Fruit fly (Drosophila melanogaster) whole organism, embryonic: ENCODE data around the gene CG13837.

Source experiments
- Awh ChIP-seq: fragments of 200-800 bp; sonication (Bioruptor generic); IDR thresholded peaks from 2 replicates; pipeline ENCODE4, ENCODE4 v1.3.6; 2022; ENCODE audit warnings: missing biosample characterization, missing genetic modification characterization
- CG10979 ChIP-seq: fragments of 200-800 bp; sonication (Bioruptor generic); optimal IDR thresholded peaks from 2 replicates; lab custom pipeline; 2018; ENCODE audit warnings: missing biosample characterization, mild to moderate bottlenecking, missing genetic modification characterization, moderate library complexity
- CG11247 ChIP-seq: fragments of 200-800 bp; sonication (Bioruptor generic); IDR thresholded peaks from 2 replicates; pipeline ENCODE4 v1.3.6; 2022; ENCODE audit warnings: missing biosample characterization, missing genetic modification characterization
- CG11398 ChIP-seq: fragments of 200-800 bp; sonication (Bioruptor generic); optimal IDR thresholded peaks from 2 replicates; lab custom pipeline; 2016; ENCODE audit warnings: missing biosample characterization, missing genetic modification characterization
- CG12104 ChIP-seq: fragments of 200-800 bp; sonication (Bioruptor generic); optimal IDR thresholded peaks from 3 replicates; lab custom pipeline; 2016; ENCODE audit warnings: missing biosample characterization, missing genetic modification characterization
- CG12155 ChIP-seq: fragments of 200-800 bp; sonication (Bioruptor generic); optimal IDR thresholded peaks from 3 replicates; lab custom pipeline; 2016; ENCODE audit warnings: missing biosample characterization, missing genetic modification characterization
- CG12236 ChIP-seq: fragments of 200-800 bp; sonication (Bioruptor generic); optimal IDR thresholded peaks from 2 replicates; lab custom pipeline; 2016; ENCODE audit warnings: missing biosample characterization, missing genetic modification characterization
- CG12769 ChIP-seq: fragments of 200-800 bp; sonication (Bioruptor generic); optimal IDR thresholded peaks from 2 replicates; lab custom pipeline; 2019; ENCODE audit warnings: missing biosample characterization, mild to moderate bottlenecking, missing genetic modification characterization, moderate library complexity
- CG13424 ChIP-seq: fragments of 200-800 bp; sonication (Bioruptor generic); optimal IDR thresholded peaks from 2 replicates; lab custom pipeline; 2019; ENCODE audit warnings: missing biosample characterization, mild to moderate bottlenecking, missing genetic modification characterization, moderate library complexity
- CG14014 ChIP-seq: fragments of 200-800 bp; sonication (Bioruptor generic); IDR thresholded peaks from 2 replicates; pipeline ENCODE4 v1.3.6; 2022; ENCODE audit warnings: missing biosample characterization, missing genetic modification characterization
- CG14050 ChIP-seq: fragments of 200-800 bp; sonication (Bioruptor generic); IDR thresholded peaks from 3 replicates; pipeline ENCODE4 v1.3.6; 2022; ENCODE audit warnings: missing biosample characterization, missing genetic modification characterization
- CG1602 ChIP-seq: fragments of 200-800 bp; sonication (Bioruptor generic); optimal IDR thresholded peaks from 3 replicates; lab custom pipeline; 2016; ENCODE audit warnings: missing biosample characterization, missing genetic modification characterization
- CG16815 ChIP-seq: fragments of 200-800 bp; sonication (Bioruptor generic); optimal IDR thresholded peaks from 3 replicates; lab custom pipeline; 2017; ENCODE audit warnings: missing biosample characterization, mild to moderate bottlenecking, missing genetic modification characterization
- CG17912 ChIP-seq: fragments of 200-800 bp; sonication (Bioruptor generic); optimal IDR thresholded peaks from 2 replicates; lab custom pipeline; 2018; ENCODE audit warnings: missing biosample characterization, mild to moderate bottlenecking, missing genetic modification characterization
- CG18262 ChIP-seq: fragments of 200-800 bp; optimal IDR thresholded peaks from 3 replicates; lab custom pipeline; 2019; ENCODE audit warnings: missing biosample characterization, mild to moderate bottlenecking, missing genetic modification characterization, moderate library complexity
- CG2712 ChIP-seq: fragments of 200-800 bp; optimal IDR thresholded peaks from 3 replicates; lab custom pipeline; 2019; ENCODE audit warnings: missing biosample characterization, mild to moderate bottlenecking, missing genetic modification characterization, moderate library complexity
- CG32767 ChIP-seq: fragments of 200-800 bp; sonication (Bioruptor generic); IDR thresholded peaks from 2 replicates; pipeline ENCODE4 v1.3.6; 2022; ENCODE audit warnings: missing biosample characterization, missing genetic modification characterization
- CG32772 ChIP-seq: fragments of 200-800 bp; sonication (Bioruptor generic); IDR thresholded peaks from 2 replicates; pipeline ENCODE4 v1.3.6; 2022; ENCODE audit warnings: missing biosample characterization, missing genetic modification characterization
- CG4360 ChIP-seq: fragments of 200-800 bp; sonication (Bioruptor generic); IDR thresholded peaks from 2 replicates; pipeline ENCODE4 v1.3.6; 2022; ENCODE audit warnings: missing biosample characterization, missing genetic modification characterization
- CG6683 ChIP-seq: fragments of 200-800 bp; sonication (Bioruptor generic); optimal IDR thresholded peaks from 2 replicates; lab custom pipeline; 2017; ENCODE audit warnings: missing biosample characterization, mild to moderate bottlenecking, missing genetic modification characterization, missing genetic modification reagents
- CG8089 ChIP-seq: fragments of 200-800 bp; sonication (Bioruptor generic); optimal IDR thresholded peaks from 3 replicates; lab custom pipeline; 2016; ENCODE audit warnings: missing biosample characterization, missing genetic modification characterization
- CG8765 ChIP-seq: fragments of 200-800 bp; sonication (Bioruptor generic); IDR thresholded peaks from 2 replicates; pipeline ENCODE4 v1.3.6; 2022; ENCODE audit warnings: missing biosample characterization, missing genetic modification characterization
- CG9609 ChIP-seq: fragments of 200-800 bp; sonication (Bioruptor generic); optimal IDR thresholded peaks from 3 replicates; lab custom pipeline; 2016; ENCODE audit warnings: missing biosample characterization, missing genetic modification characterization
- D19A ChIP-seq: fragments of 200-800 bp; optimal IDR thresholded peaks from 3 replicates; lab custom pipeline; 2019; ENCODE audit warnings: missing biosample characterization, mild to moderate bottlenecking, missing genetic modification characterization, moderate library complexity
- Ets65A ChIP-seq: fragments of 200-800 bp; sonication (Bioruptor generic); peaks from one replicate; lab custom pipeline; 2016; ENCODE audit warnings: missing biosample characterization, missing genetic modification characterization
- Gug ChIP-seq: fragments of 200-800 bp; sonication (Bioruptor generic); IDR thresholded peaks from 4 replicates; pipeline ENCODE4 v1.3.6; 2022; ENCODE audit warnings: missing biosample characterization, missing genetic modification characterization
- HHEX ChIP-seq: fragments of 200-800 bp; sonication (Bioruptor generic); optimal IDR thresholded peaks from 3 replicates; lab custom pipeline; 2017; ENCODE audit warnings: missing biosample characterization, mild to moderate bottlenecking, missing genetic modification characterization, missing genetic modification reagents
- Hr78 ChIP-seq, 2 experiments: fragments of 200-800 bp in 1 of 2; fragments of >200 bp in 1 of 2; sonication (Bioruptor generic) in 1 of 2; optimal IDR thresholded peaks; 2 replicates each; lab custom pipeline; 2017 to 2019; ENCODE audit warnings: missing biosample characterization in 2 of 2, missing genetic modification characterization in 2 of 2, mild to moderate bottlenecking in 1 of 2, moderate library complexity in 1 of 2
- Max ChIP-seq: fragments of 200-800 bp; sonication (Bioruptor generic); optimal IDR thresholded peaks from 2 replicates; lab custom pipeline; 2016; ENCODE audit warnings: missing biosample characterization, mild to moderate bottlenecking, missing genetic modification characterization
- NC2α ChIP-seq: fragments of 200-800 bp; sonication (Bioruptor generic); optimal IDR thresholded peaks from 2 replicates; lab custom pipeline; 2016; ENCODE audit warnings: missing biosample characterization, missing genetic modification characterization
- NFAT ChIP-seq: fragments of 200-800 bp; sonication (Bioruptor generic); IDR thresholded peaks from 2 replicates; pipeline ENCODE4 v1.3.6; 2022; ENCODE audit warnings: missing biosample characterization, missing genetic modification characterization
- Opbp ChIP-seq: fragments of 200-800 bp; sonication (Bioruptor generic); IDR thresholded peaks from 3 replicates; pipeline ENCODE4 v1.3.6; 2022; ENCODE audit warnings: missing biosample characterization, missing genetic modification characterization; ENCODE audit not compliant: partially characterized antibody
- Vsx1 ChIP-seq: fragments of 200-800 bp; sonication (Bioruptor generic); optimal IDR thresholded peaks from 2 replicates; lab custom pipeline; 2017; ENCODE audit warnings: missing biosample characterization, mild to moderate bottlenecking, missing genetic modification characterization, missing genetic modification reagents
- ato ChIP-seq: fragments of 200-800 bp; sonication (Bioruptor generic); IDR thresholded peaks from 2 replicates; pipeline ENCODE4 v1.3.6; 2022; ENCODE audit warnings: missing biosample characterization, missing genetic modification characterization; ENCODE audit not compliant: partially characterized antibody
- bowl ChIP-seq: fragments of 200-800 bp; sonication (Bioruptor generic); IDR thresholded peaks from 2 replicates; pipeline ENCODE4 v1.3.6; 2022; ENCODE audit warnings: missing biosample characterization, missing genetic modification characterization
- chn ChIP-seq: fragments of 200-800 bp; sonication (Bioruptor generic); optimal IDR thresholded peaks from 2 replicates; lab custom pipeline; 2016; ENCODE audit warnings: missing biosample characterization, missing genetic modification characterization
- crc ChIP-seq: fragments of 200-800 bp; sonication (Bioruptor generic); optimal IDR thresholded peaks from 2 replicates; lab custom pipeline; 2016; ENCODE audit warnings: missing biosample characterization, missing genetic modification characterization
- dimm ChIP-seq: fragments of 200-800 bp; sonication (Bioruptor generic); IDR thresholded peaks from 2 replicates; pipeline ENCODE4 v1.3.6; 2022; ENCODE audit warnings: missing biosample characterization, missing genetic modification characterization
- emc ChIP-seq: fragments of 200-800 bp; sonication (Bioruptor generic); optimal IDR thresholded peaks from 2 replicates; lab custom pipeline; 2016; ENCODE audit warnings: missing biosample characterization, missing genetic modification characterization
- eve ChIP-seq, 2 experiments: fragments of >200 bp; optimal IDR thresholded peaks; 2 replicates each; lab custom pipeline; 2017; ENCODE audit warnings: missing biosample characterization in 2 of 2, missing genetic modification characterization in 2 of 2
- ewg ChIP-seq: fragments of 200-800 bp; sonication (Bioruptor generic); optimal IDR thresholded peaks from 3 replicates; lab custom pipeline; 2017; ENCODE audit warnings: mild to moderate bottlenecking, missing biosample characterization, missing genetic modification reagents, missing genetic modification characterization
- nom ChIP-seq: fragments of 200-800 bp; sonication (Bioruptor generic); optimal IDR thresholded peaks from 2 replicates; lab custom pipeline; 2017; ENCODE audit warnings: missing biosample characterization, missing genetic modification characterization, mild to moderate bottlenecking, moderate library complexity, missing genetic modification reagents
- pb ChIP-seq: fragments of 200-800 bp; sonication (Bioruptor generic); optimal IDR thresholded peaks from 3 replicates; lab custom pipeline; 2016; ENCODE audit warnings: missing biosample characterization, missing genetic modification characterization
- row ChIP-seq: fragments of 200-800 bp; sonication (Bioruptor generic); IDR thresholded peaks from 3 replicates; pipeline ENCODE4 v1.3.6; 2022; ENCODE audit warnings: missing biosample characterization, missing genetic modification characterization
- sens-2 ChIP-seq: fragments of 200-800 bp; sonication (Bioruptor generic); IDR thresholded peaks from 2 replicates; pipeline ENCODE4 v1.3.6; 2022; ENCODE audit warnings: missing biosample characterization, missing genetic modification characterization
- slbo ChIP-seq: fragments of 200-800 bp; sonication (Bioruptor generic); IDR thresholded peaks from 2 replicates; pipeline ENCODE4 v1.3.6; 2022; ENCODE audit warnings: missing biosample characterization, missing genetic modification characterization
- tll ChIP-seq, 2 experiments: fragments of 200-800 bp in 1 of 2; fragments of >200 bp in 1 of 2; sonication (Bioruptor generic) in 1 of 2; optimal IDR thresholded peaks; 2 replicates each; lab custom pipeline; 2017 to 2019; ENCODE audit warnings: missing biosample characterization in 2 of 2, missing genetic modification characterization in 2 of 2, mild to moderate bottlenecking in 1 of 2, moderate library complexity in 1 of 2
- tx ChIP-seq: fragments of 200-800 bp; sonication (Bioruptor generic); optimal IDR thresholded peaks from 2 replicates; lab custom pipeline; 2016; ENCODE audit warnings: missing biosample characterization, missing genetic modification characterization
- yki ChIP-seq: fragments of >200 bp; optimal IDR thresholded peaks from 3 replicates; lab custom pipeline; 2018
- z ChIP-seq: fragments of 200-800 bp; sonication (Bioruptor generic); IDR thresholded peaks from 3 replicates; pipeline ENCODE4 v1.3.6; 2022; ENCODE audit warnings: missing biosample characterization, missing genetic modification characterization
- zf30C ChIP-seq: fragments of 200-800 bp; sonication (Bioruptor generic); optimal IDR thresholded peaks from 3 replicates; lab custom pipeline; 2018; ENCODE audit warnings: missing biosample characterization, mild to moderate bottlenecking, missing genetic modification characterization

CG13837 gene

DNA sequence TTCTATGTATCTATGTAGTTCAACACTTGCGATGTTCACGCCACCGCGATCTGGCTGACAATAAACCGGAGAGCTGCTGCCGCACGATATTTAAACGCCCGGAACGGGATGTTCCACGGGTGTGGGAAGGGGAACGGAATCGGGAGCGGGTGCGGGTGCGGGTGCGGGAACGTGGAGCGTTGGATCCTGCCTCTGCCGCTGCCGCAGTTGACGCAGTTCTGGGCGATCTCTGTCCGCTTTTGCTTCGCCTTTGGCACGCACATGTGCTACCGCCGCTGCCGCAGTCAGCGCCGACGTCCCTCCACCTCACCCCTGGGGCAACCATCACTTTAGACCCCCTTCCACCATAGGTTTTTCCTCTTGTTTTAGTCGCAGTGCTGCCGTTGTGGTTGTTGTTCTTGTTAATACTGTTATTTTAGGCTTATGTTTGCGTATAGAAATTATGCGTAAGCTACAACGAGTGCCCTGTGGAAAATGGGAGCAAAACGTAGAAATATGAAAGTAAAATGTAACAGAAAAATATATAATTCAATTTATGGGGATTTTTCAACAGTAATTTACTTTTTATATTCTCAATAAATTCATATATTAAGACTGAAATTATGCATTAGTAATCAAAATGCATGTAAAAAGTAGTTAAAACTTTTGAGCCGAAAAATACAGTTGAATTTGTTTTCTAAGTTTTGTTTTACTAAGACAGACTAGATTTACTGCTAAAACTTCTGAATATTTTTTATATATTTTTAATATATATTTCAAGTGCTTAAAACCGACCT, 16.9 kb upstream of the CG13837 start, which contains the start of gene lmd:
TSS of gene lmd (minus strand) at position 62 of the 776 bp plus-strand sequence.
- TF ChIP-seq crc (GFP tag; lab: Kevin White, UChicago): no peak
- TF ChIP-seq CG12769: peak; percentile 74
- no peak for TF ChIP-seq CG11398
- no peak for TF ChIP-seq CG32767
- no peak for TF ChIP-seq CG11247 (GFP tag; lab: Robert Waterston, UW)
- TF ChIP-seq ato: no peak
- peak; percentile 95 for TF ChIP-seq CG18262 (tag; lab: Kevin White, UChicago)
- peak; percentile 77 for TF ChIP-seq CG4360
- peak; percentile 27 for TF ChIP-seq CG2712 (tag; lab: Kevin White, UChicago)
- TF ChIP-seq CG10979: peak; percentile 28
- no peak for TF ChIP-seq yki (lab: Kevin White, UChicago)
- TF ChIP-seq emc (GFP tag; lab: Kevin White, UChicago): no peak
- TF ChIP-seq CG8089: no peak
- TF ChIP-seq eve (GFP tag; optimal IDR thresholded peaks at IDR 0.05; lab: Kevin White, UChicago): no peak
- no peak for TF ChIP-seq CG14014 (GFP tag; lab: Robert Waterston, UW)
- no peak for TF ChIP-seq tll (GFP tag; optimal IDR thresholded peaks at IDR 0.05; lab: Kevin White, UChicago)
- no peak for TF ChIP-seq tx
- no peak for TF ChIP-seq NFAT (GFP tag; lab: Robert Waterston, UW)
- TF ChIP-seq Awh (GFP tag; lab: Robert Waterston, UW): no peak
- TF ChIP-seq D19A (tag; lab: Kevin White, UChicago): peak; percentile 11
- TF ChIP-seq CG13424 (tag; lab: Kevin White, UChicago): no peak
- 0 out of 2 replicates have a peak, but pooled peaks have one; percentile 10 for TF ChIP-seq CG32772 (GFP tag; lab: Robert Waterston, UW)
- TF ChIP-seq Opbp: no peak
- no peak for TF ChIP-seq Gug (GFP tag; lab: Robert Waterston, UW)
- TF ChIP-seq HHEX (GFP tag; lab: Kevin White, UChicago): no peak
- TF ChIP-seq dimm: no peak
- TF ChIP-seq CG14050 (GFP tag; lab: Robert Waterston, UW): no peak
- TF ChIP-seq CG17912 (GFP tag; lab: Kevin White, UChicago): no peak
- TF ChIP-seq sens-2 (GFP tag; lab: Robert Waterston, UW): no peak
- TF ChIP-seq CG6683: no peak
- TF ChIP-seq pb (GFP tag; lab: Kevin White, UChicago): no peak
- no peak for TF ChIP-seq ewg
- no peak for TF ChIP-seq chn (GFP tag; lab: Kevin White, UChicago)
- TF ChIP-seq Vsx1: no peak
- TF ChIP-seq Max (GFP tag; lab: Kevin White, UChicago): no peak
- no peak for TF ChIP-seq zf30C (GFP tag; lab: Kevin White, UChicago)
- TF ChIP-seq CG8765 (GFP tag; lab: Robert Waterston, UW): 0 out of 2 replicates have a peak, but pooled peaks have one; percentile 13
- TF ChIP-seq slbo (GFP tag; lab: Robert Waterston, UW): peak; percentile 11; the same call in 1 of the 2 replicates
- TF ChIP-seq CG16815 (GFP tag; lab: Kevin White, UChicago): no peak
- TF ChIP-seq CG12155 (GFP tag; lab: Kevin White, UChicago): no peak
- 0 out of 3 replicates have a peak, but pooled peaks have one; percentile 7 for TF ChIP-seq row
- TF ChIP-seq bowl (GFP tag; lab: Robert Waterston, UW): no peak
- no peak for TF ChIP-seq nom (GFP tag; lab: Kevin White, UChicago)
- no peak for TF ChIP-seq CG9609 (GFP tag; lab: Kevin White, UChicago)
- TF ChIP-seq CG12236: no peak
- no peak for TF ChIP-seq NC2α
- TF ChIP-seq CG12104 (GFP tag; lab: Kevin White, UChicago): no peak
- no peak for TF ChIP-seq CG1602 (GFP tag; lab: Kevin White, UChicago)
- TF ChIP-seq Ets65A (GFP tag; lab: Kevin White, UChicago): peak; percentile 54
- no peak for TF ChIP-seq Hr78 (GFP tag; optimal IDR thresholded peaks at IDR 0.05; lab: Kevin White, UChicago)
- TF ChIP-seq z (GFP tag; lab: Robert Waterston, UW): no peak
